Worm (Caenorhabditis elegans) whole organism, L4 larva: ENCODE data around the gene hpo-30.

ENCODE experiments used
- lin-15B ChIP-seq: fragments of 150-350 bp; sonication (generic microtip); optimal IDR thresholded peaks from 3 replicates; lab custom pipeline; 2014; ENCODE audit warnings: missing biosample characterization, missing genetic modification characterization
- madf-9 ChIP-seq: fragments of 200-800 bp; sonication (Bioruptor generic); conservative IDR thresholded peaks from 2 replicates; pipeline ENCODE4 v1.3.6; 2022; ENCODE audit warnings: missing genetic modification reagents, missing genetic modification characterization, missing compliant biosample characterization

DNA sequence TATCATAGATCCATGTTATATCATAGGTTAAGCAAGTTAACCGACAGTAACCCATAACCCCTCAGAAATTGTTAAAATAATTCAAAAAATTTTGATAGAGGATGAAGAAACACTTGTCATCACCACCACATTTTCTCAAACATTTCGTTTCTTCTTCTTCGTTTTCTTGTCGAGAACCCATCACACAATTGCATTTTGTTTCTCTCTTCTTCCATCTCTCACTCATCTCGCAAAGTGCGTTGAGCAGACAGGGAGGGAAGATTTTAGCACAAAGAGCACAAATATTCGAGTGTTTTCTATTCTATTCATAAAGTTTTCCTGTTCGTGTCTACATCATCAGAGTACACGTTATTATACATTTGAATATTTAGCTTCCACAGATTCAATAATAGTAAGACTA, 4.3 kb upstream of the hpo-30 start:
- TF ChIP-seq lin-15B (tag; lab: Kevin White, UChicago) (no peak), madf-9 (GFP tag; lab: Robert Waterston, UW) (no peak)
